Worm (Caenorhabditis elegans) whole organism, L1 larva: ENCODE results near the gene msp-59.
"Not testable (repeated sequence)": the region's sequence is repeated elsewhere in the genome, so short reads cannot be mapped to it uniquely, and the experiment has no call there.

ENCODE experiments used
- alr-1 ChIP-seq: fragments of 200-800 bp; sonication (Bioruptor generic); optimal IDR thresholded peaks from 2 replicates; lab custom pipeline; 2018; ENCODE audit warnings: borderline replicate concordance, mild to moderate bottlenecking, missing genetic modification characterization, missing compliant biosample characterization
- aly-2 ChIP-seq: fragments of 150-350 bp; optimal IDR thresholded peaks from 2 replicates; lab custom pipeline; 2014; ENCODE audit warnings: missing biosample characterization, missing genetic modification characterization
- ceh-63 ChIP-seq: fragments of 200-800 bp; sonication (Bioruptor generic); optimal IDR thresholded peaks from 2 replicates; lab custom pipeline; 2018; ENCODE audit warnings: mild to moderate bottlenecking, missing genetic modification characterization, missing compliant biosample characterization
- ceh-8 ChIP-seq: fragments of 200-800 bp; sonication (Bioruptor generic); optimal IDR thresholded peaks from 2 replicates; lab custom pipeline; 2018; ENCODE audit warnings: mild to moderate bottlenecking, missing genetic modification characterization, moderate library complexity, missing compliant biosample characterization
- ceh-82 ChIP-seq, 3 experiments: fragments of 150-350 bp in 1 of 3; sonication (generic microtip) in 2 of 3; optimal IDR thresholded peaks; 2 replicates each; lab custom pipeline; 2014 to 2017; ENCODE audit warnings: missing biosample characterization in 3 of 3, missing genetic modification characterization in 3 of 3
- ceh-90 ChIP-seq: sonication (generic microtip); optimal IDR thresholded peaks from 2 replicates; lab custom pipeline; 2016; ENCODE audit warnings: missing genetic modification characterization, missing compliant biosample characterization
- dpl-1 ChIP-seq, 3 experiments: fragments of 150-350 bp in 2 of 3; sonication (generic microtip) in 1 of 3; optimal IDR thresholded peaks; 2 replicates each; lab custom pipeline; 2014 to 2017; ENCODE audit warnings: missing biosample characterization in 3 of 3, missing genetic modification characterization in 3 of 3, missing genetic modification reagents in 3 of 3
- dsc-1 ChIP-seq: sonication (generic microtip); optimal IDR thresholded peaks from 2 replicates; lab custom pipeline; 2016; ENCODE audit warnings: mild to moderate bottlenecking, missing genetic modification characterization, missing compliant biosample characterization
- efl-1 ChIP-seq, 4 experiments: fragments of 150-350 bp; optimal IDR thresholded peaks in 3 of 4; peaks in 1 of 4; 1 replicate in 1 of 4; 2 replicates in 3 of 4; lab custom pipeline; 2014; ENCODE audit warnings: missing biosample characterization in 2 of 4, missing genetic modification characterization in 2 of 4, missing genetic modification reagents in 2 of 4
- efl-3 ChIP-seq: fragments of 200-800 bp; sonication (Bioruptor generic); optimal IDR thresholded peaks from 2 replicates; lab custom pipeline; 2018; ENCODE audit warnings: mild to moderate bottlenecking, missing genetic modification characterization, missing compliant biosample characterization
- egl-27 ChIP-seq, 2 experiments: fragments of 150-350 bp in 1 of 2; sonication (generic microtip); optimal IDR thresholded peaks; 3 replicates each; lab custom pipeline; 2017 to 2018; ENCODE audit warnings: missing biosample characterization in 2 of 2, missing genetic modification characterization in 2 of 2, missing genetic modification reagents in 2 of 2
- fkh-4 ChIP-seq: sonication (generic microtip); optimal IDR thresholded peaks from 2 replicates; lab custom pipeline; 2016; ENCODE audit warnings: missing compliant biosample characterization, missing genetic modification characterization, borderline replicate concordance
- grh-1 ChIP-seq: fragments of 200-800 bp; sonication (Bioruptor generic); IDR thresholded peaks from 2 replicates; pipeline ENCODE4 v1.3.6; 2022; ENCODE audit warnings: missing genetic modification reagents, missing genetic modification characterization, missing compliant biosample characterization
- jun-1 ChIP-seq: fragments of 150-350 bp; optimal IDR thresholded peaks from 2 replicates; lab custom pipeline; 2014; ENCODE audit warnings: missing biosample characterization, missing genetic modification reagents, missing genetic modification characterization
- lin-13 ChIP-seq: fragments of 150-350 bp; optimal IDR thresholded peaks from 2 replicates; lab custom pipeline; 2014; ENCODE audit warnings: missing biosample characterization, missing genetic modification reagents, missing genetic modification characterization
- lin-14 ChIP-seq: fragments of 200-800 bp; sonication (Bioruptor generic); optimal IDR thresholded peaks from 2 replicates; lab custom pipeline; 2018; ENCODE audit warnings: mild to moderate bottlenecking, missing genetic modification characterization, moderate library complexity, missing compliant biosample characterization
- lin-35 ChIP-seq, 2 experiments: fragments of 150-350 bp; optimal IDR thresholded peaks; 2 replicates each; lab custom pipeline; 2014; ENCODE audit warnings: missing biosample characterization in 2 of 2, missing genetic modification characterization in 2 of 2, missing genetic modification reagents in 2 of 2
- lir-3 ChIP-seq: sonication (generic microtip); optimal IDR thresholded peaks from 2 replicates; lab custom pipeline; 2016; ENCODE audit warnings: mild to moderate bottlenecking, missing genetic modification characterization, moderate library complexity, missing compliant biosample characterization; ENCODE audit not compliant: poor library complexity
- lsy-2 ChIP-seq, 2 experiments: fragments of 150-350 bp; optimal IDR thresholded peaks; 2 replicates each; lab custom pipeline; 2014; ENCODE audit warnings: missing biosample characterization in 2 of 2, missing genetic modification characterization in 2 of 2
- nhr-237 ChIP-seq: fragments of 150-350 bp; optimal IDR thresholded peaks from 2 replicates; lab custom pipeline; 2014; ENCODE audit warnings: missing biosample characterization, missing genetic modification characterization
- nhr-85 ChIP-seq: sonication (generic microtip); peaks from one replicate; lab custom pipeline; 2016; ENCODE audit warnings: missing genetic modification characterization, inconsistent platforms, missing compliant biosample characterization
- nhr-90 ChIP-seq: sonication (generic microtip); optimal IDR thresholded peaks from 2 replicates; lab custom pipeline; 2016; ENCODE audit warnings: mild to moderate bottlenecking, missing genetic modification characterization, missing compliant biosample characterization; ENCODE audit not compliant: poor library complexity
- pax-3 ChIP-seq: fragments of 200-800 bp; sonication (Bioruptor generic); optimal IDR thresholded peaks from 2 replicates; lab custom pipeline; 2018; ENCODE audit warnings: mild to moderate bottlenecking, missing genetic modification characterization, moderate library complexity, missing compliant biosample characterization
- pqm-1 ChIP-seq: sonication (generic microtip); optimal IDR thresholded peaks from 3 replicates; lab custom pipeline; 2017; ENCODE audit warnings: missing biosample characterization, missing genetic modification characterization
- rnt-1 ChIP-seq: sonication (generic microtip); optimal IDR thresholded peaks from 2 replicates; lab custom pipeline; 2016; ENCODE audit warnings: mild to moderate bottlenecking, missing genetic modification characterization, moderate library complexity, missing compliant biosample characterization
- skn-1 ChIP-seq: fragments of 150-350 bp; optimal IDR thresholded peaks from 2 replicates; lab custom pipeline; 2014; ENCODE audit warnings: missing biosample characterization, missing genetic modification characterization
- swsn-7 ChIP-seq: sonication (generic microtip); optimal IDR thresholded peaks from 2 replicates; lab custom pipeline; 2016; ENCODE audit warnings: missing genetic modification characterization, missing compliant biosample characterization
- tbx-2 ChIP-seq: sonication (generic microtip); optimal IDR thresholded peaks from 2 replicates; lab custom pipeline; 2016; ENCODE audit warnings: missing genetic modification characterization, missing compliant biosample characterization
- unc-62 ChIP-seq: fragments of 150-350 bp; optimal IDR thresholded peaks from 2 replicates; lab custom pipeline; 2014; ENCODE audit warnings: missing biosample characterization, missing genetic modification reagents, missing genetic modification characterization
- unc-86 ChIP-seq: sonication (generic microtip); optimal IDR thresholded peaks from 2 replicates; lab custom pipeline; 2016; ENCODE audit warnings: missing genetic modification characterization, missing compliant biosample characterization
- unc-98 ChIP-seq: fragments of 200-800 bp; sonication (Bioruptor generic); IDR thresholded peaks from 2 replicates; pipeline ENCODE4 v1.3.6; 2022; ENCODE audit warnings: missing genetic modification characterization, missing compliant biosample characterization
- zip-4 ChIP-seq: fragments of 200-800 bp; sonication (Bioruptor generic); optimal IDR thresholded peaks from 2 replicates; lab custom pipeline; 2018; ENCODE audit warnings: mild to moderate bottlenecking, missing genetic modification characterization, moderate library complexity, missing compliant biosample characterization
- ztf-11 ChIP-seq, 2 experiments: sonication (generic microtip); optimal IDR thresholded peaks; 2 replicates each; lab custom pipeline; 2016 to 2017; ENCODE audit warnings: missing genetic modification characterization in 2 of 2, missing biosample characterization in 1 of 2, missing compliant biosample characterization in 1 of 2
- ztf-4 ChIP-seq: fragments of 150-350 bp; optimal IDR thresholded peaks from 2 replicates; lab custom pipeline; 2014; ENCODE audit warnings: missing biosample characterization, missing genetic modification characterization

Gene msp-59

DNA sequence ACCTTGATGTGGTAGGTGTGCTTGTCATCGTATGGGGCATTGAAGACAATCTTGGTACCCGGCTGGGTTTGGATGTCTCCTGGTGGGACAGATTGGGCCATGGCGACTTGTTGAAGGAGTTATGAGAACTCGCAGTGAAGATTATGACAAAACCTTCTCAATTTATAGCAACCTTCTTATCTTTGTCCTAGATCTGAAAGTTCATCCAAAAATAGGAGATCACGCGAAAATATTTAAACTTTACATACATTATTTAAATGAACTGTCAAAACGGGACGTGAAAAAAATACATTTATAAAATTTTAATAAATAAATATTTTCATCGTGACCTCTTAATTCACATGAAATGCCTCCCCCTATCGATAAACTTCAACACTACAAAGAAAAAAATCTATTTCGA, at the start of gene msp-59, which contains the start of gene ZK354.2:
Gene msp-59 (minus strand): TSS at position 101 of the 400 bp plus-strand sequence.
Gene ZK354.2 (plus strand): TSS at position 395 of the 400 bp plus-strand sequence.
- TF ChIP-seq unc-98 (GFP tag; lab: Robert Waterston, UW); lir-3 (tag; lab: Kevin White, UChicago); ceh-82 (tag; optimal IDR thresholded peaks at IDR 0.05; lab: Kevin White, UChicago): not testable (repeated sequence)

DNA sequence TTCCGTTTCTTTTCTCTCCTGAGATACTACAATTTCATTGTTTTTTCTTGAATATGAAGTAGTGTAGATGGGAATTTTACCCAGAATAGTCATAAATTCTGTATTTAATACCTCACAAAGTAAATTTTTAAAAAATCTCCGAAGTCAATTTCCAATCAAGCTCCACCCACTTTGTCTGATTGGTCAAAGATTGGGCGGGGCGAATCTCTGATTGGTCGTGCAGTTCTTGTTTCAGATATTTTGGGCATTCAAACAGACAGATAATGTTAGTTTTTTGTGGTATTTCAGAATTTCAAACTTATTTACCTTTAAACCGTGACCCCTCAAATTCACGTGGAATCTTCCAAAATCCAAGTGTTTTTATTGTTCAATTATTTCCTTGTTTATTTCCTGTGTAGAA, 47.6 kb upstream of the msp-59 start, which contains the start of gene F41H10.5:
Gene F41H10.5 (plus strand): TSS at position 375 of the 400 bp plus-strand sequence.
- no peak for TF ChIP-seq nhr-85
- TF ChIP-seq grh-1 (GFP tag; lab: Robert Waterston, UW), result no peak
- TF ChIP-seq skn-1 (tag; lab: Kevin White, UChicago), result no peak
- no peak for TF ChIP-seq alr-1 (tag; lab: Kevin White, UChicago)
- no peak for TF ChIP-seq pax-3 (tag; lab: Kevin White, UChicago)
- no peak for TF ChIP-seq dsc-1 (tag; lab: Kevin White, UChicago)
- TF ChIP-seq jun-1, result no peak
- TF ChIP-seq aly-2 (tag; lab: Kevin White, UChicago), result no peak
- TF ChIP-seq zip-4 (GFP tag; lab: Kevin White, UChicago), result no peak
- no peak for TF ChIP-seq ztf-4 (tag; lab: Kevin White, UChicago)
- TF ChIP-seq ceh-8, result no peak

- no peak for TF ChIP-seq unc-62
Measured at ce11 chrIV:5354564-5354963, 41.7 kb upstream of the msp-59 start.

- TF ChIP-seq ztf-11 (tag; optimal IDR thresholded peaks at IDR 0.05; lab: Kevin White, UChicago), result no peak
- TF ChIP-seq lin-35 (GFP tag; optimal IDR thresholded peaks at IDR 0.05; lab: Kevin White, UChicago), result peak; percentile 3 to 74
- TF ChIP-seq lsy-2 (tag; optimal IDR thresholded peaks at IDR 0.05; lab: Kevin White, UChicago), result peak; percentile 42 to 92
- peak; percentile 21 to 74 (median 53) for TF ChIP-seq dpl-1 (GFP tag; optimal IDR thresholded peaks at IDR 0.05; lab: Kevin White, UChicago)
- TF ChIP-seq efl-1 (optimal IDR thresholded peaks at IDR 0.05; lab: Kevin White, UChicago), result peak; percentile 18 to 57
- TF ChIP-seq efl-1 (GFP tag; optimal IDR thresholded peaks at IDR 0.05 in 1 of 2; lab: Kevin White, UChicago), result peak; percentile 69 to 95
- peak; percentile 3 for TF ChIP-seq rnt-1 (tag; lab: Kevin White, UChicago)
- TF ChIP-seq, all 84 proteins: peak for 5
Measured at ce11 chrIV:5354124-5354523, 41.2 kb upstream of the msp-59 start, which contains the start of gene Y4C6B.1. Gene Y4C6B.1, plus strand, starts transcription at chrIV:5354488.

- no peak for TF ChIP-seq pqm-1 (tag; lab: Kevin White, UChicago)
- TF ChIP-seq ceh-90, result no peak
- no peak for TF ChIP-seq fkh-4 (tag; lab: Kevin White, UChicago)
- no peak for TF ChIP-seq efl-3 (GFP tag; lab: Kevin White, UChicago)
- TF ChIP-seq egl-27 (tag; optimal IDR thresholded peaks at IDR 0.05; lab: Kevin White, UChicago), result no peak
- no peak for TF ChIP-seq nhr-90 (tag; lab: Kevin White, UChicago)
- no peak for TF ChIP-seq skn-1 (tag; lab: Kevin White, UChicago)
- TF ChIP-seq tbx-2 (tag; lab: Kevin White, UChicago), result no peak
- TF ChIP-seq nhr-237 (tag; lab: Kevin White, UChicago), result no peak
- TF ChIP-seq lin-14, result no peak
- no peak for TF ChIP-seq ceh-63 (GFP tag; lab: Kevin White, UChicago)
- TF ChIP-seq unc-86 (tag; lab: Kevin White, UChicago), result no peak
- no peak for TF ChIP-seq lin-13 (GFP tag; lab: Kevin White, UChicago)
- no peak for TF ChIP-seq nhr-85
- TF ChIP-seq swsn-7 (tag; lab: Kevin White, UChicago), result no peak
Measured at ce11 chrIV:5353364-5353763, 40.5 kb upstream of the msp-59 start, which contains the start of gene Y4C6B.7. Gene Y4C6B.7, minus strand, starts transcription at chrIV:5353464.
